Worm (Caenorhabditis elegans) whole organism, L2 larva: Measurements from ENCODE around the gene F28A12.10.

Source experiments
- F13H6.1 ChIP-seq: sonication (generic microtip); optimal IDR thresholded peaks from 2 replicates; lab custom pipeline; 2016; ENCODE audit warnings: missing genetic modification characterization, missing compliant biosample characterization
- ZK546.5 ChIP-seq: sonication (generic microtip); optimal IDR thresholded peaks from 2 replicates; lab custom pipeline; 2017; ENCODE audit warnings: missing biosample characterization, missing genetic modification characterization
- alr-1 ChIP-seq: fragments of 150-350 bp; optimal IDR thresholded peaks from 2 replicates; lab custom pipeline; 2014; ENCODE audit warnings: missing biosample characterization, missing genetic modification characterization
- blmp-1 ChIP-seq: sonication (generic microtip); optimal IDR thresholded peaks from 2 replicates; lab custom pipeline; 2017; ENCODE audit warnings: missing genetic modification characterization, mild to moderate bottlenecking, missing compliant biosample characterization, antibody characterized with exemption, moderate library complexity; ENCODE audit not compliant: insufficient read depth
- crh-2 ChIP-seq: sonication (generic microtip); optimal IDR thresholded peaks from 2 replicates; lab custom pipeline; 2017; ENCODE audit warnings: missing biosample characterization, missing genetic modification characterization
- lsy-2 ChIP-seq, 2 experiments: fragments of 150-350 bp in 1 of 2; sonication (generic microtip) in 1 of 2; optimal IDR thresholded peaks; 2 replicates each; lab custom pipeline; 2014 to 2017; ENCODE audit warnings: missing biosample characterization in 2 of 2, missing genetic modification characterization in 2 of 2
- mbf-1 ChIP-seq: sonication (generic microtip); optimal IDR thresholded peaks from 2 replicates; lab custom pipeline; 2017; ENCODE audit warnings: missing biosample characterization, missing genetic modification characterization
- mdl-1 ChIP-seq, 2 experiments: fragments of 150-350 bp in 1 of 2; sonication (generic microtip) in 1 of 2; optimal IDR thresholded peaks; 2 replicates each; lab custom pipeline; 2017; ENCODE audit warnings: missing biosample characterization in 2 of 2, missing genetic modification characterization in 2 of 2
- nhr-11 ChIP-seq: fragments of 150-350 bp; optimal IDR thresholded peaks from 2 replicates; lab custom pipeline; 2014; ENCODE audit warnings: missing biosample characterization, missing genetic modification characterization
- nhr-129 ChIP-seq: fragments of 150-350 bp; optimal IDR thresholded peaks from 2 replicates; lab custom pipeline; 2014; ENCODE audit warnings: missing biosample characterization, missing genetic modification characterization
- nhr-21 ChIP-seq: fragments of 150-350 bp; optimal IDR thresholded peaks from 2 replicates; lab custom pipeline; 2014; ENCODE audit warnings: missing biosample characterization, missing genetic modification characterization
- nhr-237 ChIP-seq: fragments of 150-350 bp; optimal IDR thresholded peaks from 2 replicates; lab custom pipeline; 2014; ENCODE audit warnings: missing biosample characterization, missing genetic modification characterization
- nhr-77 ChIP-seq: fragments of 150-350 bp; optimal IDR thresholded peaks from 2 replicates; lab custom pipeline; 2014; ENCODE audit warnings: missing biosample characterization, missing genetic modification characterization
- sem-4 ChIP-seq: fragments of 150-350 bp; optimal IDR thresholded peaks from 2 replicates; lab custom pipeline; 2014; ENCODE audit warnings: missing biosample characterization, missing genetic modification reagents, missing genetic modification characterization
- sma-9 ChIP-seq, 2 experiments: fragments of 150-350 bp in 1 of 2; sonication (generic microtip) in 1 of 2; optimal IDR thresholded peaks; 2 replicates each; lab custom pipeline; 2014 to 2016; ENCODE audit warnings: missing genetic modification characterization in 2 of 2, mild to moderate bottlenecking in 1 of 2, missing biosample characterization in 1 of 2, missing compliant biosample characterization in 1 of 2, missing genetic modification reagents in 1 of 2, moderate library complexity in 1 of 2
- unc-39 ChIP-seq: fragments of 150-350 bp; optimal IDR thresholded peaks from 2 replicates; lab custom pipeline; 2014; ENCODE audit warnings: missing biosample characterization, missing genetic modification characterization
- ztf-11 ChIP-seq: sonication (generic microtip); optimal IDR thresholded peaks from 2 replicates; lab custom pipeline; 2017; ENCODE audit warnings: missing biosample characterization, missing genetic modification characterization
- ztf-4 ChIP-seq: fragments of 150-350 bp; optimal IDR thresholded peaks from 2 replicates; lab custom pipeline; 2014; ENCODE audit warnings: missing biosample characterization, missing genetic modification characterization

F28A12.10 gene

DNA sequence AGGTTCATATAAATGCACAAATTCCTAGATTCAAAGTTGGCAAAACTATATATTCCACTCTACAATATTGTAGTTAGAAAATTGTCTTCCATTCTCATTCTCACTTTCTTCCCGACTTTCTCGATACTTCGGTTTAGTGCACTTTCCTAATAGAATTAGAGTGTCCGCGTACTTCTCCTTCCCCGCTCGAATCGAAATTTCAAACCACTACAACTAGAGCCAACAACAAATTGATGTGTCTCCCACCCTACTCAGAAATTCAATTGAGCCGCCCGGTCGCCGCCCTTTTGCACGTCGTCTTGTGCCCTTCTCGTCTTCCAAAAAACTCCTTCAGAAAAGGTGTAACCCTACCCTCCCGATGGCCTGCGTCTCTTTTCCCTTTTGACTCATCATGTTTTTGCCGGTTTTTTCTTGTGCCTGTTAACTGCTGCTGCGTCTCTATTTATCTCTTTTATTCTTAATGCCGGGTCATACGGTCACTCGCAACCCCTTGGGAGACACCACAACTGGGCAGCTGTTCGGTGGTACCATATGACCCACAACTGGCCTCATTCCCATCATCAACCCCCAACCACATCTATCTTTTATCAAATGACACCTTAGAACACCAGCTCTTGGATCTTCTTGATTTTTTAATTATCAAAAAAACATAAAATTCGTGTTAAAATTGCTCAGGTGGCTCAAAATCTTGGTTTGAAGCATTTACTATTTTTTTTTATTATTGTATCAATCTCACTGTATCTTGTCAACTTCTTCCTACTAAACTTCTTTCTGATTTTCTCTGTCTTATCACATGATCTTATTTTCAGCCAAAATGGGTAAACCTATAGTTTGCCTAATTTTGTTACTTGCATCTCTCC is 43.2 kb downstream of the F28A12.10 start, which contains the start of gene tag-196:
Gene tag-196 (plus strand): TSS at position 810 of the 860 bp plus-strand sequence.
- TF ChIP-seq F13H6.1 (peak; percentile 46), ZK546.5 (tag; lab: Kevin White, UChicago) (no peak), mdl-1 (tag; optimal IDR thresholded peaks at IDR 0.05; lab: Kevin White, UChicago) (no peak), ztf-4 (no peak), nhr-21 (no peak), lsy-2 (tag; optimal IDR thresholded peaks at IDR 0.05; lab: Kevin White, UChicago) (peak in 1 of 2 experiments; percentile 29), sma-9 (GFP tag; optimal IDR thresholded peaks at IDR 0.05; lab: Kevin White, UChicago) (peak; percentile 9), sma-9 (tag; optimal IDR thresholded peaks at IDR 0.05; lab: Kevin White, UChicago) (no peak), alr-1 (no peak), crh-2 (no peak), nhr-129 (peak; percentile 62), nhr-77 (no peak), sem-4 (tag; lab: Kevin White, UChicago) (no peak), mbf-1 (tag; lab: Kevin White, UChicago) (no peak), nhr-11 (no peak)

- TF ChIP-seq sma-9 (GFP tag; optimal IDR thresholded peaks at IDR 0.05; lab: Kevin White, UChicago): peak; percentile 10
- no peak for TF ChIP-seq sma-9 (tag; optimal IDR thresholded peaks at IDR 0.05; lab: Kevin White, UChicago)
- TF ChIP-seq ztf-4: no peak
- TF ChIP-seq unc-39 (tag; lab: Kevin White, UChicago): no peak
- TF ChIP-seq, all 48 proteins: peak for 1
Measured at ce11 chrV:8592691-8593307, 44.8 kb downstream of the F28A12.10 start.

DNA sequence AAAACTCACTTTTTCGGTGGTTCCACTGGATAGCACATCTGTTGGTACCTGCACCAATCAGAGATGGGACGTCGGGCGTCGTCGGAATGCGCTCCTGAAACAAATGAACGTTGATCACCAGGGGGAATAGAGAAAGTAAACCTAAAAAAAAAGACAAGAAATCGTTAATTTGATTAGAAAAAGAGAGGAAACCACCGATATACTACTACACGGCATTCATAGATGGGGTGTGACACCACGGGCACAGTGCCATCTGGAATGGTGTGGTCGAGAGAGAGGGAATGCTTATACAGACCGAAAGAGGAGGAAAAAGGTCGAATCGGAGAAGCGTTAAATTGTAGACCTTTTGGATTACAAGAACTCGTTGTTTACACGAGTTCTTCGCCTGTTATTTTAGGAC is 49.5 kb downstream of the F28A12.10 start, which contains the start of gene C10B5.3:
Gene C10B5.3 (minus strand): TSS at position 101 of the 400 bp plus-strand sequence.
- TF ChIP-seq ztf-11 (tag; lab: Kevin White, UChicago): no peak
- no peak for TF ChIP-seq nhr-237 (tag; lab: Kevin White, UChicago)
- TF ChIP-seq blmp-1 (tag; lab: Kevin White, UChicago): no peak
- TF ChIP-seq, all 48 proteins: peak for 0
